Worm (Caenorhabditis elegans) whole organism, L2 larva: ENCODE data around the gene zipt-2.1.

Experiments
- ama-1 ChIP-seq: fragments of 150-350 bp; optimal IDR thresholded peaks from 2 replicates; lab custom pipeline; 2018; ENCODE audit warnings: inconsistent platforms
- egl-27 ChIP-seq: sonication (generic microtip); optimal IDR thresholded peaks from 3 replicates; lab custom pipeline; 2017; ENCODE audit warnings: missing biosample characterization, missing genetic modification reagents, missing genetic modification characterization
- nhr-237 ChIP-seq: fragments of 150-350 bp; optimal IDR thresholded peaks from 2 replicates; lab custom pipeline; 2014; ENCODE audit warnings: missing biosample characterization, missing genetic modification characterization
- unc-62 ChIP-seq: fragments of 150-350 bp; optimal IDR thresholded peaks from 2 replicates; lab custom pipeline; 2014; ENCODE audit warnings: missing biosample characterization, missing genetic modification reagents, missing genetic modification characterization
- ztf-11 ChIP-seq: sonication (generic microtip); optimal IDR thresholded peaks from 2 replicates; lab custom pipeline; 2017; ENCODE audit warnings: missing biosample characterization, missing genetic modification characterization

ce11 chrIV:10811388-10811787, 11.9 kb downstream of the zipt-2.1 start:
- no peak for TF ChIP-seq unc-62
- TF ChIP-seq ama-1 (lab: Kevin White, UChicago): no peak
- TF ChIP-seq egl-27: no peak
- no peak for TF ChIP-seq nhr-237 (tag; lab: Kevin White, UChicago)
- no peak for TF ChIP-seq ztf-11 (tag; lab: Kevin White, UChicago)
